Worm (Caenorhabditis elegans) whole organism, L1 larva: Measurements from ENCODE around the gene Y48A6B.7.

Source experiments
- C34B4.2 ChIP-seq: sonication (generic microtip); optimal IDR thresholded peaks from 2 replicates; lab custom pipeline; 2017; ENCODE audit warnings: mild to moderate bottlenecking, missing genetic modification characterization, missing compliant biosample characterization
- aha-1 ChIP-seq: fragments of 150-350 bp; optimal IDR thresholded peaks from 2 replicates; lab custom pipeline; 2014; ENCODE audit warnings: missing biosample characterization, missing genetic modification characterization
- aly-2 ChIP-seq: fragments of 150-350 bp; optimal IDR thresholded peaks from 2 replicates; lab custom pipeline; 2014; ENCODE audit warnings: missing biosample characterization, missing genetic modification characterization
- fkh-10 ChIP-seq: sonication (generic microtip); optimal IDR thresholded peaks from 2 replicates; lab custom pipeline; 2017; ENCODE audit warnings: missing biosample characterization, missing genetic modification reagents, missing genetic modification characterization
- nhr-47 ChIP-seq: sonication (generic microtip); optimal IDR thresholded peaks from 2 replicates; lab custom pipeline; 2016; ENCODE audit warnings: mild to moderate bottlenecking, missing genetic modification characterization, moderate library complexity, missing compliant biosample characterization
- snpc-4 ChIP-seq: fragments of 150-350 bp; optimal IDR thresholded peaks from 2 replicates; lab custom pipeline; 2014; ENCODE audit warnings: missing biosample characterization, missing genetic modification characterization
- snu-23 ChIP-seq: sonication (generic microtip); optimal IDR thresholded peaks from 2 replicates; lab custom pipeline; 2016; ENCODE audit warnings: missing genetic modification characterization, missing compliant biosample characterization
- unc-62 ChIP-seq: fragments of 150-350 bp; optimal IDR thresholded peaks from 2 replicates; lab custom pipeline; 2014; ENCODE audit warnings: missing biosample characterization, missing genetic modification reagents, missing genetic modification characterization

ce11 chrIII:11002808-11003207 lies 23.6 kb downstream of the Y48A6B.7 start:
- TF ChIP-seq aly-2 (tag; lab: Kevin White, UChicago) (no peak), snpc-4 (tag; lab: Kevin White, UChicago) (no peak), C34B4.2 (tag; lab: Kevin White, UChicago) (no peak), nhr-47 (tag; lab: Kevin White, UChicago) (no peak), aha-1 (no peak), unc-62 (GFP tag; lab: Kevin White, UChicago) (no peak), fkh-10 (GFP tag; lab: Kevin White, UChicago) (no peak), snu-23 (GFP tag; lab: Kevin White, UChicago) (no peak)
